Fruit fly (Drosophila melanogaster) whole organism, larva: ENCODE results near the gene CG15475.

Experiments
- noc ChIP-seq: fragments of 200-800 bp; sonication (Bioruptor generic); optimal IDR thresholded peaks from 3 replicates; lab custom pipeline; 2019; ENCODE audit warnings: missing biosample characterization, mild to moderate bottlenecking, missing genetic modification characterization, moderate library complexity

Gene CG15475

DNA sequence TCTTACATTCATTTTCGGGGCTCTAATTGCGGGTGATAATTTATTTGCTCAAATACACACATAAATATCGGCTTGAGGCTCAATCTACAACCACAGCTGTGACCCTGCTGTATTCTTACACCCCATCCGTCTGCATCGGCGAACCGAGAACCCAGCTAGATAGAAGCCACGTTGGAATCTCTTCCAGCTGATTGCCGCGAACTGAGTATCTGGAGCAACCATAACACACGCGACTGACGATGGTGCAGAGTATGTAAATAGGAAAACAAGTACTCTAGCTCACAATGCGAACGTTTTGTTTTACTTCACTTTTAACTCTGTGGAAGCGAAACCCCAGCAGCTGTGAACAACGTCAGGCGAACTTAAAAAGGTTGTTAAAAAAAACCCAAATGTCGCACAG lies 50.1 kb downstream of the CG15475 start:
- no peak for TF ChIP-seq noc (tag; lab: Kevin White, UChicago)
